Worm (Caenorhabditis elegans) whole organism, L4 larva: Measurements from ENCODE around the gene C56C10.9.

Experiments
- duxl-1 ChIP-seq: sonication (generic microtip); optimal IDR thresholded peaks from 2 replicates; lab custom pipeline; 2016; ENCODE audit warnings: mild to moderate bottlenecking, missing genetic modification characterization, moderate library complexity, missing compliant biosample characterization; ENCODE audit not compliant: poor library complexity
- egl-27 ChIP-seq: sonication (generic microtip); optimal IDR thresholded peaks from 3 replicates; lab custom pipeline; 2017; ENCODE audit warnings: missing biosample characterization, missing genetic modification reagents, missing genetic modification characterization
- lsy-2 ChIP-seq, 2 experiments: fragments of 150-350 bp in 1 of 2; sonication (generic microtip) in 1 of 2; optimal IDR thresholded peaks; 2 replicates each; lab custom pipeline; 2014 to 2017; ENCODE audit warnings: missing biosample characterization in 2 of 2, missing genetic modification characterization in 2 of 2
- mdl-1 ChIP-seq, 2 experiments: fragments of 150-350 bp in 1 of 2; sonication (generic microtip) in 1 of 2; optimal IDR thresholded peaks; 2 replicates each; lab custom pipeline; 2014 to 2017; ENCODE audit warnings: missing biosample characterization in 2 of 2, missing genetic modification characterization in 2 of 2
- snpc-1.2 ChIP-seq: fragments of 200-800 bp; sonication (Bioruptor generic); IDR thresholded peaks from 2 replicates; pipeline ENCODE4 v1.3.6; 2022; ENCODE audit warnings: missing genetic modification reagents, missing genetic modification characterization, missing compliant biosample characterization

ce11 chrII:6614500-6614899 lies 22.3 kb upstream of the C56C10.9 start:
- TF ChIP-seq lsy-2 (tag; optimal IDR thresholded peaks at IDR 0.05; lab: Kevin White, UChicago) (no peak), mdl-1 (tag; optimal IDR thresholded peaks at IDR 0.05; lab: Kevin White, UChicago) (no peak), egl-27 (no peak), snpc-1.2 (GFP tag; lab: Robert Waterston, UW) (no peak), duxl-1 (tag; lab: Kevin White, UChicago) (no peak)
